Fruit fly (Drosophila melanogaster) whole organism, pupa: ENCODE results near the gene Or71a.

Experiments
- CG15710 ChIP-seq: fragments of 200-800 bp; sonication (Bioruptor generic); optimal IDR thresholded peaks from 2 replicates; lab custom pipeline; 2018; ENCODE audit warnings: missing biosample characterization, mild to moderate bottlenecking, missing genetic modification characterization, moderate library complexity
- CG34367 ChIP-seq: fragments of 200-800 bp; sonication (Bioruptor generic); optimal IDR thresholded peaks from 2 replicates; lab custom pipeline; 2018; ENCODE audit warnings: missing biosample characterization, mild to moderate bottlenecking, missing genetic modification characterization
- CG4496 ChIP-seq: fragments of 200-800 bp; sonication (Bioruptor generic); IDR thresholded peaks from 3 replicates; pipeline ENCODE4 v1.3.6; 2022; ENCODE audit warnings: missing biosample characterization, missing genetic modification characterization

DNA sequence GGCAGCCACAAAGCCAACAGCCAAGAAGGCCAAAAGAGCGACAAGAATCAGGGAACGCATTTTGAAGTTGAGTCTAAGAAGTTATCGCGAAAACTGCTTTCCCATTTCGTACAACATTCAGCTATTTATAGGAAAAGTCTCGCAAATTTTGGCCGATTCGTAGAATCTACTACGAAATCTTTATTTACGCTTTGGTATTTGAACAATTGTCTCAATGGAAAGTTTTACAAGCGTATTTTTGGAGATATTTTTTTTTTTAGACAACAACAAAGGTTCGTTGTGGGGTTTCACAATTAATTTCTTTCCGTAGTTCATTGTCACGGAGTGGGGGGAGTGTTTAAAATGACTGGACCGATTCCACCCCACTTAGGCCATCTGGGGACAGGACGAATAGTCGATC lies 27.5 kb downstream of the Or71a start, which contains the start of gene CG12310:
- TF ChIP-seq CG4496 (GFP tag; lab: Robert Waterston, UW) (no peak), CG34367 (tag; lab: Kevin White, UChicago) (no peak), CG15710 (tag; lab: Kevin White, UChicago) (no peak)
